Fruit fly (Drosophila melanogaster) whole organism, embryonic: Measurements from ENCODE around the gene kat80.

Source experiments
- CG16779 ChIP-seq: fragments of 200-800 bp; sonication (Bioruptor generic); IDR thresholded peaks from 2 replicates; pipeline ENCODE4 v1.3.6; 2022; ENCODE audit warnings: missing biosample characterization, missing genetic modification characterization
- CG32532 ChIP-seq: fragments of 200-800 bp; sonication (Bioruptor generic); IDR thresholded peaks from 2 replicates; pipeline ENCODE4 v1.3.6; 2022; ENCODE audit warnings: missing biosample characterization, missing genetic modification characterization
- CG6854 ChIP-seq: fragments of 200-800 bp; sonication (Bioruptor generic); optimal IDR thresholded peaks from 3 replicates; lab custom pipeline; 2017; ENCODE audit warnings: missing biosample characterization, mild to moderate bottlenecking, missing genetic modification characterization
- CG7745 ChIP-seq: fragments of 200-800 bp; sonication (Bioruptor generic); optimal IDR thresholded peaks from 2 replicates; lab custom pipeline; 2018; ENCODE audit warnings: missing biosample characterization, mild to moderate bottlenecking, missing genetic modification characterization, moderate library complexity
- CG8944 ChIP-seq: fragments of 200-800 bp; sonication (Bioruptor generic); optimal IDR thresholded peaks from 3 replicates; lab custom pipeline; 2016; ENCODE audit warnings: missing biosample characterization, missing genetic modification characterization
- Ets65A ChIP-seq: fragments of 200-800 bp; sonication (Bioruptor generic); peaks from one replicate; lab custom pipeline; 2016; ENCODE audit warnings: missing biosample characterization, missing genetic modification characterization
- Usf ChIP-seq: fragments of 200-800 bp; sonication (Bioruptor generic); optimal IDR thresholded peaks from 2 replicates; lab custom pipeline; 2017; ENCODE audit warnings: missing genotype, missing biosample characterization, missing genetic modification characterization
- ewg ChIP-seq: fragments of 200-800 bp; sonication (Bioruptor generic); optimal IDR thresholded peaks from 3 replicates; lab custom pipeline; 2017; ENCODE audit warnings: mild to moderate bottlenecking, missing biosample characterization, missing genetic modification reagents, missing genetic modification characterization
- eyg ChIP-seq: fragments of 200-800 bp; sonication (Bioruptor generic); optimal IDR thresholded peaks from 3 replicates; lab custom pipeline; 2016; ENCODE audit warnings: missing biosample characterization, missing genetic modification characterization
- nau ChIP-seq: fragments of 200-800 bp; sonication (Bioruptor generic); optimal IDR thresholded peaks from 3 replicates; lab custom pipeline; 2017; ENCODE audit warnings: missing biosample characterization, mild to moderate bottlenecking, missing genetic modification characterization, missing genetic modification reagents

DNA sequence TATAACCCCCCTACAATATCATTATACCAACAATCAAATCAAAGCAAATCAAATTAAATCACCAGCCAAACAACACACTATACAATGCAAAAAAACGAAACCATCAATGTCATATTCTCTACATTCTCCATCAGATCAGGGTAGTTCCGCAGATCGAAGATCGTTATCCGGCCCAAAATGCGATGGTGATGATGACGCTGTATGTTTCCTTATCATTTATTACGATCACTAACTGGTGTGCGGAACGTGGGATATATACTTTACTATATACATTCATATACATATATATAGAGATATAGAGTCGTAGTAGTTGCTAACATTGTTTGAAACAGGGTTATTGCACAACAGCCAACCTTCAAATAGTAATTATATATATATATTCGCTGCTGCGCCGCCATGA is 5.3 kb upstream of the kat80 start:
- TF ChIP-seq CG8944: no peak
- TF ChIP-seq CG7745: no peak
- no peak for TF ChIP-seq Usf (GFP tag; lab: Kevin White, UChicago)
- TF ChIP-seq CG32532 (GFP tag; lab: Robert Waterston, UW): no peak
- no peak for TF ChIP-seq nau
- TF ChIP-seq CG6854 (GFP tag; lab: Kevin White, UChicago): no peak
- TF ChIP-seq eyg (GFP tag; lab: Kevin White, UChicago): no peak
- no peak for TF ChIP-seq Ets65A (GFP tag; lab: Kevin White, UChicago)
- no peak for TF ChIP-seq CG16779
- no peak for TF ChIP-seq ewg (GFP tag; lab: Kevin White, UChicago)
